Fruit fly (Drosophila melanogaster): ENCODE measurements around the gene ppk5.

ppk5 gene

DNA sequence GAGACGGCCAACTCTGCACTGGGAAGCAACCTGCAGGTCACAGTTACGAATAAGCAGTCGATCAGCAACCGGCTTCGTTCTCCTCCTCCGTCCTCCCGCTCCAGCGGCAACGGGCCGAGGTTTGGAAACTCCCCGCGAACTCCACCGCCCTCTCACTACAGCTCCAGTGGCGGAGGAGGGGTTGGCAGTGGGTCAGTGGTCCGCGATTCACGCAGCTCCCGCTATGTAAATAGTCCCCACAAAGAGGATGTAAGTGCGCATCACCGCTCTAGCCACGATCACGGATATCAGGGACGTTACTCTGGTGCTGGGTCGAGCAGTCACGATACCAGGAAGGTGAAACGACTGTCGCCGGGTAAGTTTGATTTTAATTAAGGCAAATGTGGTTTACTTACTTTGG, 16.1 kb upstream of the ppk5 start:
- no peak for TF ChIP-seq Jra (GFP tag; optimal IDR thresholded peaks at IDR 0.05)
- TF ChIP-seq CrebA (GFP tag; optimal IDR thresholded peaks at IDR 0.05; ENCODE audit: borderline replicate concordance) = no peak
- no peak for TF ChIP-seq CG9705 (GFP tag; optimal IDR thresholded peaks at IDR 0.05)
- TF ChIP-seq CG32264 (GFP tag; optimal IDR thresholded peaks at IDR 0.05) = no peak
- TF ChIP-seq ey (GFP tag; optimal IDR thresholded peaks at IDR 0.05) = no peak
- TF ChIP-seq Mio (GFP tag; optimal IDR thresholded peaks at IDR 0.05) = no peak
- TF ChIP-seq lola (GFP tag; optimal IDR thresholded peaks at IDR 0.05) = no peak
- no peak for TF ChIP-seq usp (GFP tag; optimal IDR thresholded peaks at IDR 0.05)
- TF ChIP-seq Rel (GFP tag; optimal IDR thresholded peaks at IDR 0.05) = no peak
- no peak for TF ChIP-seq Rel (tag; optimal IDR thresholded peaks at IDR 0.05)
- TF ChIP-seq woc (GFP tag; optimal IDR thresholded peaks at IDR 0.05) = no peak

- TF ChIP-seq Vsx2 (GFP tag; optimal IDR thresholded peaks at IDR 0.05; ENCODE audit: partially characterized antibody) = no peak
- TF ChIP-seq CrebA (GFP tag; optimal IDR thresholded peaks at IDR 0.05; ENCODE audit: borderline replicate concordance) = no peak
- no peak for TF ChIP-seq rgr (GFP tag; optimal IDR thresholded peaks at IDR 0.05)
- TF ChIP-seq psq (GFP tag; optimal IDR thresholded peaks at IDR 0.05) = peak; percentile 6
- no peak for TF ChIP-seq woc (GFP tag; optimal IDR thresholded peaks at IDR 0.05)
- no peak for TF ChIP-seq Jra (GFP tag; optimal IDR thresholded peaks at IDR 0.05)
- TF ChIP-seq Sp1 (GFP tag; optimal IDR thresholded peaks at IDR 0.05) = no peak
- no peak for TF ChIP-seq Hr78 (GFP tag; optimal IDR thresholded peaks at IDR 0.05)
- TF ChIP-seq h (GFP tag; optimal IDR thresholded peaks at IDR 0.05) = no peak
- TF ChIP-seq sage (GFP tag; optimal IDR thresholded peaks at IDR 0.05) = peak; percentile 49
- no peak for TF ChIP-seq tai (GFP tag; optimal IDR thresholded peaks at IDR 0.05)
- TF ChIP-seq HLH106 (tag; optimal IDR thresholded peaks at IDR 0.05) = no peak
- no peak for TF ChIP-seq N (GFP tag; optimal IDR thresholded peaks at IDR 0.05)
- TF ChIP-seq CG9705 (GFP tag; optimal IDR thresholded peaks at IDR 0.05) = no peak
- TF ChIP-seq Myc (optimal IDR thresholded peaks at IDR 0.05) = no peak
- no peak for TF ChIP-seq fru (GFP tag; optimal IDR thresholded peaks at IDR 0.05)
- TF ChIP-seq Rel (GFP tag; optimal IDR thresholded peaks at IDR 0.05) = no peak
- TF ChIP-seq Rel (tag; optimal IDR thresholded peaks at IDR 0.05) = peak; percentile 27
These were observed 11.2 kb upstream of the ppk5 start, which contains the start of gene CG7611 for dm6 chr3L:21523059-21523836. TSS of gene CG7611 (plus strand) at chr3L:21523186.

DNA sequence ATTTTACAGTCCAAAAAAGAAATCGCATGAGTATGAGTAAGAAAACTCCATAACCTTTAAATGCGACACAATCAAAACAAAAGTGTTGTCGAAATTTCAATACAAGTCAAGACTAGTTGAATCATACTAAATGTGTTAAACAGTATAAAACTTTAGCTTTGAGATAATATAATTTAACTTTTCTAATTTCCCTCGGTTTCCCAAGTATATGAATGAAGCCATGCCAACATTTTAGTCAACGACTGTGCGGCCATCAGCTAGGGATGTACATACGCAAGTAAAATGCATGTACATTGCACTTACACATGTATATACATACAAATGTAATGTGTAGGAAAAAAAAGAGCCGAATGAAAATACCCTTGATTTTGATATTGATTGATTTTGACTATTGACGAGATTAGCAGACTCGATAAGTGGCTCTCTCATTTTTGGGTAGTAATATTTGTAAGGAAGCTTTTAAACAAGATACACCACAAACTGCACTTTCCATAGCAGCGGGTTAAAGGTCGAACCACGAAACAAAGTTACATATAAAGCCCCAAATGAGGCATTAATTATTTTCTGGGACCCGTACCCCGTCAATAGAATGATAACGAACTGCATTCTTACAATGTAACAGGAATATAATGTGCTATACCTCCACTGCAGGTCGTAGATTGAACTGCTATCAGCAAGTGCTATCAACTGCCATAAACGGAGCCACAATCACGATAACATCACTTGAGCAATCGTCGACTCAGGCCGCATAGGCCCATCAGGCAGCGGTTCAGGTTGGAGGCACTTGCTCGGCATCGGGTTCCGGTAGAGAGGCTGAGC, 10.2 kb upstream of the ppk5 start:
- TF ChIP-seq sage (GFP tag; optimal IDR thresholded peaks at IDR 0.05) = peak; percentile 47
- TF ChIP-seq psq (GFP tag; optimal IDR thresholded peaks at IDR 0.05) = peak; percentile 15
- no peak for TF ChIP-seq brk (GFP tag; optimal IDR thresholded peaks at IDR 0.05)
- no peak for TF ChIP-seq Jra (GFP tag; optimal IDR thresholded peaks at IDR 0.05)
- peak; percentile 19 for TF ChIP-seq OdsH (GFP tag; optimal IDR thresholded peaks at IDR 0.05)
- TF ChIP-seq Vsx2 (GFP tag; optimal IDR thresholded peaks at IDR 0.05; ENCODE audit: partially characterized antibody) = no peak
- TF ChIP-seq GATAd (GFP tag; optimal IDR thresholded peaks at IDR 0.05) = no peak
- no peak for TF ChIP-seq CG32264 (GFP tag; optimal IDR thresholded peaks at IDR 0.05)
- TF ChIP-seq Hnf4 (GFP tag; optimal IDR thresholded peaks at IDR 0.05) = peak; percentile 34

dm6 chr3L:21529108-21529507, 5.4 kb upstream of the ppk5 start, which contains the start of gene Arv1:
TSS of gene Arv1 (minus strand) at chr3L:21529333.
- TF ChIP-seq Dif (GFP tag; optimal IDR thresholded peaks at IDR 0.05; ENCODE audit: partially characterized antibody) (no peak), HLH106 (tag; optimal IDR thresholded peaks at IDR 0.05) (no peak), brk (GFP tag; optimal IDR thresholded peaks at IDR 0.05) (peak; percentile 21)

DNA sequence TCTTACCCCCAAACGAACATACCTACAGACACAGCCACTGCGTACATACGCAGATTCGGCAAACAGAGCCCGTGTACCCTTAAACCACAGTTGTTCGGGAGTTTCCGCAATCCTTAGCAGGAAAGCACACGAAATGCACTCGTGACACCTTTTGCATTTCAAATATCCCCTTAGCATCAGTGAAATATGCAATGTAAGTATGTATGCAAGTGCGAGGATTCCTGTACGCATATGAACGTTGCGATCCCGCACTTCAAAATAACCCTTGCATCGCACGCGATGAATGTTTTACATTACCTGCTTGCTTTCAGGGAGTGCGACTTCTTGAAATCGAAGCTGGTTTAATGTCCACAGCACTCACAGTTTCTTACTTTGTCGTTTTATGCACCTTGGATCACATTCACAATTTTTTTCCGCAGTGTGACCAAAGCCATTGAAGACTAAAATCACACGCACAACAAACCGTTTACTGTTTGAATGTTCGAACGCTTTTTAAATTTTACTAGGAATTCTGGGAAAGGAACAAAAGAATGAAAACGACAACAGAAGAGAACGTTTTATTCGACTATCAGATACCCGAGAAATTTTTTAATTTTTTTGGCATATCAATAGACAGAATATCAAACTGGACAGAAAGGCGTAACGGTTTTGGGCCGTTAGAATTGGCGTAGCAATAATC, 1.1 kb upstream of the ppk5 start, which contains the start of gene Mkrn1:
Gene Mkrn1 (minus strand): TSS at position 444 of the 679 bp plus-strand sequence.
- TF ChIP-seq pan (optimal IDR thresholded peaks at IDR 0.05) = no peak
- no peak for TF ChIP-seq Rel (GFP tag; optimal IDR thresholded peaks at IDR 0.05)
- peak; percentile 41 for TF ChIP-seq Rel (tag; optimal IDR thresholded peaks at IDR 0.05)

Data from whole organism, wandering third instar larva.